Worm (Caenorhabditis elegans): ENCODE data around the gene ZK856.19.

ZK856.19 gene

ce11 chrV:10238665-10239064, 34.0 kb upstream of the ZK856.19 start, which contains the start of gene fubl-1:
TSS of gene fubl-1 (minus strand) at chrV:10238866.
- TF ChIP-seq dpl-1 (GFP tag; optimal IDR thresholded peaks at IDR 0.05) (peak in 2 of 3 experiments; percentile 41 to 62), unc-62 (GFP tag; optimal IDR thresholded peaks at IDR 0.05) (no peak), lin-35 (GFP tag; optimal IDR thresholded peaks at IDR 0.05) (peak; percentile 50 to 64), fos-1 (tag; optimal IDR thresholded peaks at IDR 0.05) (no peak), xbp-1 (tag; optimal IDR thresholded peaks at IDR 0.05) (peak; percentile 10), pag-3 (tag; optimal IDR thresholded peaks at IDR 0.05; ENCODE audit: borderline replicate concordance, insufficient read depth) (no peak), mdl-1 (tag; optimal IDR thresholded peaks at IDR 0.05) (no peak), C04F5.9 (tag; optimal IDR thresholded peaks at IDR 0.05) (no peak), nhr-76 (tag; optimal IDR thresholded peaks at IDR 0.05) (no peak), lin-14 (GFP tag; optimal IDR thresholded peaks at IDR 0.05) (peak; percentile 43), dsc-1 (tag; optimal IDR thresholded peaks at IDR 0.05) (peak; percentile 25), rnt-1 (tag; optimal IDR thresholded peaks at IDR 0.05) (no peak), nhr-71 (tag; optimal IDR thresholded peaks at IDR 0.05) (peak; percentile 24), ceh-8 (GFP tag; optimal IDR thresholded peaks at IDR 0.05) (no peak), lin-39 (tag; optimal IDR thresholded peaks at IDR 0.05) (no peak), mep-1 (tag; optimal IDR thresholded peaks at IDR 0.05) (no peak), ceh-82 (tag; optimal IDR thresholded peaks at IDR 0.05) (peak in 1 of 3 experiments; percentile 61), skn-1 (tag; optimal IDR thresholded peaks at IDR 0.05) (peak; percentile 28), tbx-2 (tag; optimal IDR thresholded peaks at IDR 0.05) (no peak), vab-15 (tag; optimal IDR thresholded peaks at IDR 0.05) (no peak), elt-3 (tag; optimal IDR thresholded peaks at IDR 0.05) (no peak), grh-1 (GFP tag; IDR thresholded peaks at IDR 0.05) (no peak), efl-1 (optimal IDR thresholded peaks at IDR 0.05) (peak; percentile 37 to 42), efl-1 (GFP tag; optimal IDR thresholded peaks at IDR 0.05 in 1 of 2) (peak in 1 of 2 experiments; percentile 27), nhr-11 (tag; optimal IDR thresholded peaks at IDR 0.05) (no peak), hlh-17 (GFP tag; optimal IDR thresholded peaks at IDR 0.05; ENCODE audit: borderline replicate concordance) (no peak), fkh-8 (tag; optimal IDR thresholded peaks at IDR 0.05) (peak; percentile 74), lsy-2 (tag; optimal IDR thresholded peaks at IDR 0.05) (peak; percentile 9 to 58), lin-15B (tag; optimal IDR thresholded peaks at IDR 0.05) (peak; percentile 55), jun-1 (tag; optimal IDR thresholded peaks at IDR 0.05) (no peak), nhr-19 (GFP tag; conservative IDR thresholded peaks at IDR 0.05) (no peak), pax-3 (tag; optimal IDR thresholded peaks at IDR 0.05) (no peak), C34B4.2 (tag; optimal IDR thresholded peaks at IDR 0.05) (no peak), efl-3 (GFP tag; optimal IDR thresholded peaks at IDR 0.05) (no peak), snu-23 (GFP tag; optimal IDR thresholded peaks at IDR 0.05) (peak; percentile 18), C16A3.4 (tag; optimal IDR thresholded peaks at IDR 0.05) (peak; percentile 8), blmp-1 (tag; optimal IDR thresholded peaks at IDR 0.05) (peak; percentile 13)

- TF ChIP-seq snpc-4 (tag; optimal IDR thresholded peaks at IDR 0.05) (no peak), lin-35 (GFP tag; optimal IDR thresholded peaks at IDR 0.05) (no peak), nhr-85 (tag) (peak; percentile 53), lin-15B (tag; optimal IDR thresholded peaks at IDR 0.05) (no peak), efl-1 (optimal IDR thresholded peaks at IDR 0.05) (no peak), efl-1 (GFP tag; optimal IDR thresholded peaks at IDR 0.05 in 1 of 2) (peak in 1 of 2 experiments; percentile 11), isw-1 (GFP tag; IDR thresholded peaks at IDR 0.05) (no peak), ceh-63 (GFP tag; optimal IDR thresholded peaks at IDR 0.05) (no peak)
These were observed 33.3 kb upstream of the ZK856.19 start for ce11 chrV:10237959-10238444.

Measured in whole organism, L1 larva.